Fruit fly (Drosophila melanogaster) whole organism, embryonic: ENCODE measurements around the gene PpD6.

ENCODE experiments used
- Awh ChIP-seq: fragments of 200-800 bp; sonication (Bioruptor generic); IDR thresholded peaks from 2 replicates; pipeline ENCODE4, ENCODE4 v1.3.6; 2022; ENCODE audit warnings: missing biosample characterization, missing genetic modification characterization
- C15 ChIP-seq: fragments of 200-800 bp; sonication (Bioruptor generic); IDR thresholded peaks from 3 replicates; pipeline ENCODE4 v1.3.6; 2022; ENCODE audit warnings: missing biosample characterization, missing genetic modification characterization
- CG10543 ChIP-seq: fragments of 200-800 bp; sonication (Bioruptor generic); optimal IDR thresholded peaks from 3 replicates; lab custom pipeline; 2017; ENCODE audit warnings: missing biosample characterization, mild to moderate bottlenecking, missing genetic modification characterization, moderate library complexity
- CG13123 ChIP-seq: fragments of 200-800 bp; sonication (Bioruptor generic); optimal IDR thresholded peaks from 2 replicates; lab custom pipeline; 2016; ENCODE audit warnings: missing biosample characterization, missing genetic modification characterization
- CG13287 ChIP-seq: fragments of 200-800 bp; sonication (Bioruptor generic); IDR thresholded peaks from 2 replicates; pipeline ENCODE4 v1.3.6; 2022; ENCODE audit warnings: missing biosample characterization, missing genetic modification characterization; ENCODE audit not compliant: partially characterized antibody
- CG3163 ChIP-seq: fragments of 200-800 bp; sonication (Bioruptor generic); optimal IDR thresholded peaks from 3 replicates; lab custom pipeline; 2016; ENCODE audit warnings: missing biosample characterization, missing genetic modification characterization
- CG3847 ChIP-seq: fragments of 200-800 bp; sonication (Bioruptor generic); IDR thresholded peaks from 2 replicates; pipeline ENCODE4 v1.3.6; 2022; ENCODE audit warnings: missing biosample characterization, missing genetic modification characterization
- CG4617 ChIP-seq: fragments of 200-800 bp; sonication (Bioruptor generic); optimal IDR thresholded peaks from 3 replicates; lab custom pipeline; 2016; ENCODE audit warnings: missing biosample characterization, missing genetic modification characterization, borderline replicate concordance
- CG4707 ChIP-seq: fragments of 200-800 bp; sonication (Bioruptor generic); optimal IDR thresholded peaks from 2 replicates; lab custom pipeline; 2018; ENCODE audit warnings: missing biosample characterization, mild to moderate bottlenecking, missing genetic modification characterization, moderate library complexity
- CG4730 ChIP-seq: fragments of 200-800 bp; sonication (Bioruptor generic); IDR thresholded peaks from 2 replicates; pipeline ENCODE4 v1.3.6; 2022; ENCODE audit warnings: missing biosample characterization, missing genetic modification characterization
- CG7839 ChIP-seq: fragments of 200-800 bp; sonication (Bioruptor generic); optimal IDR thresholded peaks from 3 replicates; lab custom pipeline; 2018; ENCODE audit warnings: missing biosample characterization, mild to moderate bottlenecking, missing genetic modification characterization, moderate library complexity
- CG7963 ChIP-seq: fragments of 200-800 bp; sonication (Bioruptor generic); IDR thresholded peaks from 3 replicates; pipeline ENCODE4 v1.3.6; 2022; ENCODE audit warnings: missing biosample characterization, missing genetic modification characterization; ENCODE audit not compliant: partially characterized antibody
- CG8765 ChIP-seq: fragments of 200-800 bp; sonication (Bioruptor generic); IDR thresholded peaks from 2 replicates; pipeline ENCODE4 v1.3.6; 2022; ENCODE audit warnings: missing biosample characterization, missing genetic modification characterization
- Camta ChIP-seq: fragments of 200-800 bp; sonication (Bioruptor generic); optimal IDR thresholded peaks from 2 replicates; lab custom pipeline; 2016; ENCODE audit warnings: missing biosample characterization, missing genetic modification characterization
- CrebB ChIP-seq: fragments of 200-800 bp; sonication (Bioruptor generic); optimal IDR thresholded peaks from 3 replicates; lab custom pipeline; 2018; ENCODE audit warnings: missing biosample characterization, mild to moderate bottlenecking, missing genetic modification characterization
- ERR ChIP-seq: fragments of 200-800 bp; sonication (Bioruptor generic); optimal IDR thresholded peaks from 2 replicates; lab custom pipeline; 2016; ENCODE audit warnings: missing biosample characterization, missing genetic modification characterization
- GATAe ChIP-seq: fragments of 200-800 bp; sonication (Bioruptor generic); conservative IDR thresholded peaks from 2 replicates; pipeline ENCODE4 v1.3.6; 2022; ENCODE audit warnings: missing biosample characterization, missing genetic modification characterization
- Hr51 ChIP-seq, 2 experiments: fragments of 200-800 bp; sonication (Bioruptor generic); optimal IDR thresholded peaks; 2 replicates in 1 of 2; 3 replicates in 1 of 2; lab custom pipeline; 2016 to 2018; ENCODE audit warnings: missing biosample characterization in 2 of 2, missing genetic modification characterization in 2 of 2, mild to moderate bottlenecking in 1 of 2, moderate library complexity in 1 of 2
- Jarid2 ChIP-seq: fragments of 200-800 bp; sonication (Bioruptor generic); optimal IDR thresholded peaks from 3 replicates; lab custom pipeline; 2017; ENCODE audit warnings: mild to moderate bottlenecking, missing biosample characterization, missing genetic modification reagents, missing genetic modification characterization
- MESR4 ChIP-seq: fragments of 200-800 bp; sonication (Bioruptor generic); optimal IDR thresholded peaks from 2 replicates; lab custom pipeline; 2018; ENCODE audit warnings: missing biosample characterization, mild to moderate bottlenecking, missing genetic modification characterization, moderate library complexity
- NFAT ChIP-seq: fragments of 200-800 bp; sonication (Bioruptor generic); IDR thresholded peaks from 2 replicates; pipeline ENCODE4 v1.3.6; 2022; ENCODE audit warnings: missing biosample characterization, missing genetic modification characterization
- Rx ChIP-seq: fragments of 200-800 bp; sonication (Bioruptor generic); IDR thresholded peaks from 2 replicates; pipeline ENCODE4 v1.3.6; 2022; ENCODE audit warnings: missing biosample characterization, missing genetic modification characterization
- Six4 ChIP-seq: fragments of 200-800 bp; sonication (Bioruptor generic); optimal IDR thresholded peaks from 2 replicates; lab custom pipeline; 2016; ENCODE audit warnings: missing biosample characterization, missing genetic modification characterization
- TFAM ChIP-seq: fragments of 200-800 bp; sonication (Bioruptor generic); optimal IDR thresholded peaks from 2 replicates; lab custom pipeline; 2017; ENCODE audit warnings: missing biosample characterization, missing genetic modification characterization, inconsistent platforms
- abd-A ChIP-seq: fragments of 200-800 bp; sonication (Bioruptor generic); optimal IDR thresholded peaks from 3 replicates; lab custom pipeline; 2019; ENCODE audit warnings: missing biosample characterization, mild to moderate bottlenecking, missing genetic modification characterization, moderate library complexity
- ac ChIP-seq: fragments of 200-800 bp; sonication (Bioruptor generic); optimal IDR thresholded peaks from 3 replicates; lab custom pipeline; 2017; ENCODE audit warnings: missing biosample characterization, mild to moderate bottlenecking, missing genetic modification characterization
- bab2 ChIP-seq: fragments of 200-800 bp; sonication (Bioruptor generic); optimal IDR thresholded peaks from 2 replicates; lab custom pipeline; 2016; ENCODE audit warnings: missing biosample characterization, missing genetic modification characterization
- bbx ChIP-seq: fragments of 200-800 bp; sonication (Bioruptor generic); IDR thresholded peaks from 2 replicates; pipeline ENCODE4 v1.3.6; 2022; ENCODE audit warnings: missing biosample characterization, missing genetic modification characterization; ENCODE audit not compliant: partially characterized antibody
- bowl ChIP-seq: fragments of 200-800 bp; sonication (Bioruptor generic); IDR thresholded peaks from 2 replicates; pipeline ENCODE4 v1.3.6; 2022; ENCODE audit warnings: missing biosample characterization, missing genetic modification characterization
- bsh ChIP-seq, 2 experiments: fragments of 200-800 bp; sonication (Bioruptor generic); optimal IDR thresholded peaks; 2 replicates each; lab custom pipeline; 2017 to 2018; ENCODE audit warnings: mild to moderate bottlenecking in 2 of 2, missing biosample characterization in 2 of 2, missing genetic modification characterization in 2 of 2, moderate library complexity in 1 of 2
- cad ChIP-seq: fragments of >200 bp; optimal IDR thresholded peaks from 2 replicates; lab custom pipeline; 2017; ENCODE audit warnings: missing biosample characterization, missing genetic modification characterization
- chif ChIP-seq, 2 experiments: fragments of 200-800 bp; sonication (Bioruptor generic); optimal IDR thresholded peaks; 3 replicates each; lab custom pipeline; 2016; ENCODE audit warnings: missing biosample characterization in 2 of 2, missing genetic modification characterization in 2 of 2
- croc ChIP-seq: fragments of 200-800 bp; sonication (Bioruptor generic); conservative IDR thresholded peaks from 3 replicates; pipeline ENCODE4 v1.3.6; 2022; ENCODE audit warnings: missing biosample characterization, missing genetic modification characterization
- dati ChIP-seq: fragments of 200-800 bp; sonication (Bioruptor generic); IDR thresholded peaks from 2 replicates; pipeline ENCODE4 v1.3.6; 2022; ENCODE audit warnings: missing biosample characterization, missing genetic modification characterization
- dm ChIP-seq: fragments of 200-800 bp; sonication (Bioruptor generic); optimal IDR thresholded peaks from 3 replicates; lab custom pipeline; 2016; ENCODE audit warnings: missing biosample characterization, missing genetic modification characterization
- ftz-f1 ChIP-seq: fragments of 200-800 bp; sonication (Bioruptor generic); optimal IDR thresholded peaks from 2 replicates; lab custom pipeline; 2016; ENCODE audit warnings: missing biosample characterization, missing genetic modification characterization
- h ChIP-seq: fragments of >200 bp; optimal IDR thresholded peaks from 2 replicates; lab custom pipeline; 2017
- hth ChIP-seq: fragments of >200 bp; optimal IDR thresholded peaks from 2 replicates; lab custom pipeline; 2017; ENCODE audit warnings: inconsistent platforms
- inv ChIP-seq: fragments of 200-800 bp; sonication (Bioruptor generic); IDR thresholded peaks from 2 replicates; pipeline ENCODE4 v1.3.6; 2022; ENCODE audit warnings: missing biosample characterization, missing genetic modification characterization; ENCODE audit not compliant: partially characterized antibody
- jigr1 ChIP-seq: fragments of 200-800 bp; sonication (Bioruptor generic); IDR thresholded peaks from 3 replicates; pipeline ENCODE4 v1.3.6; 2022; ENCODE audit warnings: missing biosample characterization, missing genetic modification characterization
- jumu ChIP-seq: fragments of 200-800 bp; sonication (Bioruptor generic); optimal IDR thresholded peaks from 3 replicates; lab custom pipeline; 2016; ENCODE audit warnings: missing biosample characterization, missing genetic modification characterization
- lilli ChIP-seq: fragments of 200-800 bp; sonication (Bioruptor generic); optimal IDR thresholded peaks from 3 replicates; lab custom pipeline; 2016; ENCODE audit warnings: missing biosample characterization, missing genetic modification characterization
- maf-S ChIP-seq: fragments of 200-800 bp; sonication (Bioruptor generic); optimal IDR thresholded peaks from 2 replicates; lab custom pipeline; 2016; ENCODE audit warnings: missing biosample characterization, missing genetic modification characterization
- pan ChIP-seq, 4 experiments: fragments of >200 bp in 3 of 4; fragments of 200-800 bp in 1 of 4; sonication (Bioruptor generic) in 1 of 4; optimal IDR thresholded peaks in 3 of 4; IDR thresholded peaks in 1 of 4; 2 replicates each; pipeline versions ENCODE4 v1.3.6 to Lab custom; 2017 to 2022; ENCODE audit warnings: missing biosample characterization in 2 of 4, missing genetic modification characterization in 2 of 4, mixed read lengths in 1 of 4
- pnt ChIP-seq: fragments of 200-800 bp; sonication (Bioruptor generic); optimal IDR thresholded peaks from 3 replicates; lab custom pipeline; 2016; ENCODE audit warnings: missing biosample characterization, missing genetic modification characterization
- pzg ChIP-seq: fragments of 200-800 bp; sonication (Bioruptor generic); optimal IDR thresholded peaks from 3 replicates; lab custom pipeline; 2018; ENCODE audit warnings: missing biosample characterization, mild to moderate bottlenecking, missing genetic modification characterization, moderate library complexity
- ranshi ChIP-seq: fragments of 200-800 bp; sonication (Bioruptor generic); IDR thresholded peaks from 2 replicates; pipeline ENCODE4 v1.3.6; 2022; ENCODE audit warnings: missing biosample characterization, missing genetic modification characterization
- sens ChIP-seq: fragments of 200-800 bp; sonication (Bioruptor generic); peaks from one replicate; lab custom pipeline; 2016; ENCODE audit warnings: missing biosample characterization, missing genetic modification characterization
- slp2 ChIP-seq: fragments of 200-800 bp; sonication (Bioruptor generic); optimal IDR thresholded peaks from 2 replicates; lab custom pipeline; 2016; ENCODE audit warnings: missing biosample characterization, missing genetic modification characterization
- sna ChIP-seq: fragments of 200-800 bp; sonication (Bioruptor generic); IDR thresholded peaks from 2 replicates; pipeline ENCODE4 v1.3.6; 2022; ENCODE audit warnings: missing biosample characterization, missing genetic modification characterization; ENCODE audit not compliant: partially characterized antibody
- tna ChIP-seq: fragments of 200-800 bp; sonication (Bioruptor generic); IDR thresholded peaks from 2 replicates; pipeline ENCODE4 v1.3.6; 2022; ENCODE audit warnings: missing biosample characterization, missing genetic modification characterization; ENCODE audit not compliant: partially characterized antibody

The PpD6 gene

dm6 chr2L:3121325-3121724 lies 11.9 kb downstream of the PpD6 start (continued):
- TF ChIP-seq MESR4 (GFP tag; lab: Kevin White, UChicago) (no peak), ftz-f1 (GFP tag; lab: Kevin White, UChicago) (no peak), ac (no peak), CG4617 (no peak), bsh (GFP tag; optimal IDR thresholded peaks at IDR 0.05; lab: Kevin White, UChicago) (no peak), sens (GFP tag; lab: Kevin White, UChicago) (peak; percentile 48), CG10543 (no peak), CG13123 (GFP tag; lab: Kevin White, UChicago) (no peak), bab2 (GFP tag; lab: Kevin White, UChicago) (no peak), tna (no peak), pan (optimal IDR thresholded peaks at IDR 0.05; lab: Kevin White, UChicago) (no peak), pan (GFP tag; optimal IDR thresholded peaks at IDR 0.05 in 1 of 2, IDR thresholded peaks at IDR 0.05 in 1 of 2) (peak in 1 of 2 experiments; percentile 44), CG13287 (GFP tag; lab: Robert Waterston, UW) (no peak), hth (lab: Kevin White, UChicago) (no peak), CG7963 (no peak), Hr51 (GFP tag; optimal IDR thresholded peaks at IDR 0.05; lab: Kevin White, UChicago) (peak in 1 of 2 experiments; percentile 9), Six4 (GFP tag; lab: Kevin White, UChicago) (no peak), bowl (GFP tag; lab: Robert Waterston, UW) (no peak), CG4707 (GFP tag; lab: Kevin White, UChicago) (no peak), CG3847 (GFP tag; lab: Robert Waterston, UW) (peak; percentile 20; the same call in 1 of the 2 replicates), Camta (GFP tag; lab: Kevin White, UChicago) (no peak), TFAM (no peak), jigr1 (GFP tag; lab: Robert Waterston, UW) (no peak), maf-S (GFP tag; lab: Kevin White, UChicago) (no peak), Jarid2 (GFP tag; lab: Kevin White, UChicago) (no peak), CG8765 (no peak), Awh (GFP tag; lab: Robert Waterston, UW) (peak; percentile 9; the same call in 1 of the 2 replicates), abd-A (tag; lab: Kevin White, UChicago) (no peak), Rx (peak; percentile 20; the same call in 1 of the 2 replicates), pnt (no peak), jumu (GFP tag; lab: Kevin White, UChicago) (no peak), CG3163 (no peak), bbx (GFP tag; lab: Robert Waterston, UW) (no peak), CG4730 (GFP tag; lab: Robert Waterston, UW) (no peak), inv (GFP tag; lab: Robert Waterston, UW) (no peak), NFAT (GFP tag; lab: Robert Waterston, UW) (no peak), CG7839 (tag; lab: Kevin White, UChicago) (peak; percentile 17), dm (GFP tag; lab: Kevin White, UChicago) (no peak), dati (GFP tag; lab: Robert Waterston, UW) (no peak), cad (GFP tag; lab: Kevin White, UChicago) (no peak), sna (GFP tag; lab: Robert Waterston, UW) (no peak), CrebB (tag; lab: Kevin White, UChicago) (no peak), lilli (GFP tag; lab: Kevin White, UChicago) (no peak), croc (GFP tag; lab: Robert Waterston, UW) (no peak), ERR (GFP tag; lab: Kevin White, UChicago) (no peak), chif (GFP tag; optimal IDR thresholded peaks at IDR 0.05; lab: Kevin White, UChicago) (no peak), GATAe (GFP tag; lab: Robert Waterston, UW) (0 out of 2 replicates have a peak, but pooled peaks have one; percentile 20), C15 (no peak), h (no peak), pzg (GFP tag; lab: Kevin White, UChicago) (no peak), ranshi (GFP tag; lab: Robert Waterston, UW) (no peak), slp2 (no peak)
